Worm (Caenorhabditis elegans): Measurements from ENCODE around the gene fem-3.

ce11 chrIV:9088294-9088693, 16.5 kb upstream of the fem-3 start, which contains the start of gene msa-1:
- TF ChIP-seq nhr-12 (tag; optimal IDR thresholded peaks at IDR 0.05) (no peak), pha-4 (tag; optimal IDR thresholded peaks at IDR 0.05) (no peak), nhr-76 (tag; optimal IDR thresholded peaks at IDR 0.05) (no peak), ztf-11 (tag; optimal IDR thresholded peaks at IDR 0.05) (no peak), nhr-237 (tag; optimal IDR thresholded peaks at IDR 0.05) (no peak), hlh-1 (tag; optimal IDR thresholded peaks at IDR 0.05) (no peak), lsy-2 (tag; optimal IDR thresholded peaks at IDR 0.05) (no peak), unc-62 (GFP tag; optimal IDR thresholded peaks at IDR 0.05) (no peak), blmp-1 (tag; optimal IDR thresholded peaks at IDR 0.05) (no peak), nhr-28 (tag; optimal IDR thresholded peaks at IDR 0.05) (no peak), tbx-8 (GFP tag; optimal IDR thresholded peaks at IDR 0.05) (no peak)

All from whole organism, mixed stage, embryonic.